Fruit fly (Drosophila melanogaster) whole organism, prepupa: Measurements from ENCODE around the gene Rint1.
A peak's percentile ranks its signal among the peaks of the same experiment; 100 is the strongest.

ENCODE experiments used
- Blimp-1 ChIP-seq: fragments of 200-800 bp; sonication (Bioruptor generic); optimal IDR thresholded peaks from 3 replicates; lab custom pipeline; 2017; ENCODE audit warnings: missing biosample characterization, missing genetic modification characterization, mild to moderate bottlenecking, moderate library complexity, missing genetic modification reagents
- CG10631 ChIP-seq: fragments of 200-800 bp; sonication (Bioruptor generic); optimal IDR thresholded peaks from 2 replicates; lab custom pipeline; 2016; ENCODE audit warnings: missing biosample characterization, missing genetic modification characterization
- CG10669 ChIP-seq: fragments of 200-800 bp; sonication (Bioruptor generic); optimal IDR thresholded peaks from 3 replicates; lab custom pipeline; 2018; ENCODE audit warnings: missing biosample characterization, mild to moderate bottlenecking, missing genetic modification characterization, moderate library complexity
- CG11294 ChIP-seq: fragments of 200-800 bp; sonication (Bioruptor generic); IDR thresholded peaks from 2 replicates; pipeline ENCODE4 v1.3.6; 2022; ENCODE audit warnings: missing biosample characterization, missing genetic modification characterization
- CG11762 ChIP-seq: fragments of 200-800 bp; sonication (Bioruptor generic); optimal IDR thresholded peaks from 3 replicates; lab custom pipeline; 2016; ENCODE audit warnings: missing biosample characterization, missing genetic modification characterization; ENCODE audit not compliant: insufficient read depth
- CG15336 ChIP-seq: fragments of 200-800 bp; sonication (Bioruptor generic); IDR thresholded peaks from 2 replicates; pipeline ENCODE4 v1.3.6; 2022; ENCODE audit warnings: missing biosample characterization, missing genetic modification characterization
- CG1621 ChIP-seq: fragments of 200-800 bp; sonication (Bioruptor generic); optimal IDR thresholded peaks from 3 replicates; lab custom pipeline; 2018; ENCODE audit warnings: missing biosample characterization, mild to moderate bottlenecking, missing genetic modification characterization
- CG16779 ChIP-seq: fragments of 200-800 bp; sonication (Bioruptor generic); optimal IDR thresholded peaks from 3 replicates; lab custom pipeline; 2017; ENCODE audit warnings: missing biosample characterization, mild to moderate bottlenecking, missing genetic modification characterization
- CG3032 ChIP-seq: fragments of 200-800 bp; optimal IDR thresholded peaks from 2 replicates; lab custom pipeline; 2019; ENCODE audit warnings: missing biosample characterization, mild to moderate bottlenecking, missing genetic modification characterization, moderate library complexity
- CG32006 ChIP-seq: fragments of 200-800 bp; sonication (Bioruptor generic); optimal IDR thresholded peaks from 3 replicates; lab custom pipeline; 2017; ENCODE audit warnings: missing biosample characterization, mild to moderate bottlenecking, missing genetic modification characterization
- CG34406 ChIP-seq: fragments of 200-800 bp; sonication (Bioruptor generic); optimal IDR thresholded peaks from 3 replicates; lab custom pipeline; 2016; ENCODE audit warnings: missing biosample characterization, missing genetic modification characterization
- CG3919 ChIP-seq: fragments of 200-800 bp; sonication (Bioruptor generic); optimal IDR thresholded peaks from 3 replicates; lab custom pipeline; 2016; ENCODE audit warnings: missing biosample characterization, missing genetic modification characterization
- CG4318 ChIP-seq: fragments of 200-800 bp; sonication (Bioruptor generic); optimal IDR thresholded peaks from 3 replicates; lab custom pipeline; 2017; ENCODE audit warnings: missing biosample characterization, mild to moderate bottlenecking, missing genetic modification characterization
- CG6163 ChIP-seq: fragments of 200-800 bp; sonication (Bioruptor generic); IDR thresholded peaks from 3 replicates; pipeline ENCODE4 v1.3.6; 2022; ENCODE audit warnings: missing biosample characterization, missing genetic modification characterization
- CG6276 ChIP-seq: fragments of 200-800 bp; sonication (Bioruptor generic); optimal IDR thresholded peaks from 2 replicates; lab custom pipeline; 2017; ENCODE audit warnings: missing biosample characterization, mild to moderate bottlenecking, missing genetic modification characterization
- CG6808 ChIP-seq: fragments of 200-800 bp; sonication (Bioruptor generic); optimal IDR thresholded peaks from 3 replicates; lab custom pipeline; 2017; ENCODE audit warnings: missing biosample characterization, missing genetic modification characterization, mild to moderate bottlenecking, moderate library complexity, missing genetic modification reagents
- CG6854 ChIP-seq: fragments of 200-800 bp; sonication (Bioruptor generic); optimal IDR thresholded peaks from 2 replicates; lab custom pipeline; 2017; ENCODE audit warnings: missing biosample characterization, mild to moderate bottlenecking, missing genetic modification characterization
- CG7368 ChIP-seq: fragments of 200-800 bp; sonication (Bioruptor generic); optimal IDR thresholded peaks from 3 replicates; lab custom pipeline; 2016; ENCODE audit warnings: missing biosample characterization, missing genetic modification characterization
- CG8119 ChIP-seq: fragments of 200-800 bp; sonication (Bioruptor generic); IDR thresholded peaks from 3 replicates; pipeline ENCODE4 v1.3.6; 2022; ENCODE audit warnings: missing biosample characterization, missing genetic modification characterization
- CG8319 ChIP-seq: fragments of 200-800 bp; sonication (Bioruptor generic); optimal IDR thresholded peaks from 3 replicates; lab custom pipeline; 2016; ENCODE audit warnings: missing biosample characterization, missing genetic modification characterization
- CG8632 ChIP-seq: fragments of 200-800 bp; sonication (Bioruptor generic); optimal IDR thresholded peaks from 3 replicates; lab custom pipeline; 2016; ENCODE audit warnings: missing biosample characterization, missing genetic modification characterization
- CG9139 ChIP-seq: fragments of 200-800 bp; sonication (Bioruptor generic); optimal IDR thresholded peaks from 3 replicates; lab custom pipeline; 2017; ENCODE audit warnings: missing biosample characterization, mild to moderate bottlenecking, missing genetic modification characterization
- Eip75B ChIP-seq: fragments of 200-800 bp; sonication (Bioruptor generic); optimal IDR thresholded peaks from 3 replicates; lab custom pipeline; 2016; ENCODE audit warnings: missing biosample characterization, missing genetic modification characterization
- Eip78C ChIP-seq: fragments of 200-800 bp; sonication (Bioruptor generic); peaks from one replicate; lab custom pipeline; 2016; ENCODE audit warnings: missing biosample characterization, missing genetic modification characterization
- Eip93F ChIP-seq: fragments of 200-800 bp; sonication (Bioruptor generic); optimal IDR thresholded peaks from 2 replicates; lab custom pipeline; 2016; ENCODE audit warnings: missing biosample characterization, mild to moderate bottlenecking, missing genetic modification characterization
- Gug ChIP-seq: fragments of 200-800 bp; sonication (Bioruptor generic); IDR thresholded peaks from 2 replicates; pipeline ENCODE4 v1.3.6; 2022; ENCODE audit warnings: missing biosample characterization, missing genetic modification characterization
- Hr38 ChIP-seq: sonication (Bioruptor generic); optimal IDR thresholded peaks from 2 replicates; lab custom pipeline; 2016; ENCODE audit warnings: missing biosample characterization, missing genetic modification characterization
- Hr39 ChIP-seq: fragments of 200-800 bp; sonication (Bioruptor generic); optimal IDR thresholded peaks from 2 replicates; lab custom pipeline; 2016; ENCODE audit warnings: missing biosample characterization, missing genetic modification characterization
- Lpt ChIP-seq: fragments of 200-800 bp; sonication (Bioruptor generic); optimal IDR thresholded peaks from 3 replicates; lab custom pipeline; 2016; ENCODE audit warnings: missing biosample characterization, missing genetic modification characterization
- Met ChIP-seq: fragments of 200-800 bp; sonication (Bioruptor generic); optimal IDR thresholded peaks from 3 replicates; lab custom pipeline; 2016; ENCODE audit warnings: missing biosample characterization, missing genetic modification characterization
- OdsH ChIP-seq: fragments of 200-800 bp; sonication (Bioruptor generic); optimal IDR thresholded peaks from 3 replicates; lab custom pipeline; 2016; ENCODE audit warnings: missing biosample characterization, missing genetic modification characterization
- Smox ChIP-seq: fragments of 200-800 bp; sonication (Bioruptor generic); optimal IDR thresholded peaks from 3 replicates; lab custom pipeline; 2016; ENCODE audit warnings: missing biosample characterization, missing genetic modification characterization
- Sox102F ChIP-seq: fragments of 200-800 bp; sonication (Bioruptor generic); optimal IDR thresholded peaks from 2 replicates; lab custom pipeline; 2016; ENCODE audit warnings: missing biosample characterization, mild to moderate bottlenecking, missing genetic modification characterization
- Sox14 ChIP-seq: fragments of 200-800 bp; sonication (Bioruptor generic); optimal IDR thresholded peaks from 3 replicates; lab custom pipeline; 2016; ENCODE audit warnings: missing biosample characterization, missing genetic modification characterization
- achi ChIP-seq: fragments of 200-800 bp; sonication (Bioruptor generic); optimal IDR thresholded peaks from 3 replicates; lab custom pipeline; 2016; ENCODE audit warnings: missing biosample characterization, missing genetic modification characterization
- acj6 ChIP-seq: fragments of 200-800 bp; sonication (Bioruptor generic); optimal IDR thresholded peaks from 3 replicates; lab custom pipeline; 2016; ENCODE audit warnings: missing biosample characterization, missing genetic modification characterization
- cyc ChIP-seq: fragments of 200-800 bp; sonication (Bioruptor generic); optimal IDR thresholded peaks from 3 replicates; lab custom pipeline; 2016; ENCODE audit warnings: missing biosample characterization, missing genetic modification characterization
- dac ChIP-seq: fragments of 200-800 bp; sonication (Bioruptor generic); optimal IDR thresholded peaks from 2 replicates; lab custom pipeline; 2017; ENCODE audit warnings: missing biosample characterization, mild to moderate bottlenecking, missing genetic modification characterization
- dsx ChIP-seq: fragments of 200-800 bp; optimal IDR thresholded peaks from 3 replicates; lab custom pipeline; 2019; ENCODE audit warnings: missing biosample characterization, mild to moderate bottlenecking, missing genetic modification characterization, moderate library complexity; ENCODE audit not compliant: poor library complexity, severe bottlenecking
- eg ChIP-seq: fragments of 200-800 bp; sonication (Bioruptor generic); IDR thresholded peaks from 3 replicates; pipeline ENCODE4 v1.3.6; 2022; ENCODE audit warnings: missing biosample characterization, missing genetic modification characterization
- esn ChIP-seq: fragments of 200-800 bp; sonication (Bioruptor generic); optimal IDR thresholded peaks from 2 replicates; lab custom pipeline; 2016; ENCODE audit warnings: missing biosample characterization, mild to moderate bottlenecking, missing genetic modification characterization, moderate library complexity
- fd59A ChIP-seq: fragments of 200-800 bp; sonication (Bioruptor generic); optimal IDR thresholded peaks from 2 replicates; lab custom pipeline; 2017; ENCODE audit warnings: missing biosample characterization, mild to moderate bottlenecking, missing genetic modification characterization, missing genetic modification reagents
- fd85E ChIP-seq: fragments of 200-800 bp; sonication (Bioruptor generic); optimal IDR thresholded peaks from 3 replicates; lab custom pipeline; 2016; ENCODE audit warnings: missing biosample characterization, missing genetic modification characterization
- fkh ChIP-seq: fragments of 200-800 bp; sonication (Bioruptor generic); optimal IDR thresholded peaks from 3 replicates; lab custom pipeline; 2017; ENCODE audit warnings: missing biosample characterization, mild to moderate bottlenecking, missing genetic modification characterization, moderate library complexity
- net ChIP-seq: fragments of 200-800 bp; sonication (Bioruptor generic); optimal IDR thresholded peaks from 3 replicates; lab custom pipeline; 2016; ENCODE audit warnings: missing biosample characterization, missing genetic modification characterization
- pdm3 ChIP-seq: fragments of 200-800 bp; sonication (Bioruptor generic); optimal IDR thresholded peaks from 3 replicates; lab custom pipeline; 2016; ENCODE audit warnings: missing biosample characterization, missing genetic modification characterization
- salr ChIP-seq, 2 experiments: fragments of 200-800 bp; sonication (Bioruptor generic); optimal IDR thresholded peaks; 3 replicates each; lab custom pipeline; 2016 to 2018; ENCODE audit warnings: missing biosample characterization in 2 of 2, missing genetic modification characterization in 2 of 2, mild to moderate bottlenecking in 1 of 2
- spab ChIP-seq: fragments of 200-800 bp; sonication (Bioruptor generic); optimal IDR thresholded peaks from 2 replicates; lab custom pipeline; 2017; ENCODE audit warnings: missing biosample characterization, mild to moderate bottlenecking, missing genetic modification characterization, missing genetic modification reagents
- ss ChIP-seq, 2 experiments: fragments of 200-800 bp; sonication (Bioruptor generic); optimal IDR thresholded peaks; 2 replicates in 1 of 2; 3 replicates in 1 of 2; lab custom pipeline; 2017 to 2018; ENCODE audit warnings: mild to moderate bottlenecking in 2 of 2, missing biosample characterization in 2 of 2, missing genetic modification characterization in 2 of 2, moderate library complexity in 1 of 2
- svp ChIP-seq: fragments of 200-800 bp; sonication (Bioruptor generic); peaks from one replicate; lab custom pipeline; 2016; ENCODE audit warnings: missing biosample characterization, missing genetic modification characterization
- topi ChIP-seq: fragments of 200-800 bp; sonication (Bioruptor generic); optimal IDR thresholded peaks from 3 replicates; lab custom pipeline; 2016; ENCODE audit warnings: missing biosample characterization, missing genetic modification characterization
- vri ChIP-seq: fragments of 200-800 bp; sonication (Bioruptor generic); optimal IDR thresholded peaks from 3 replicates; lab custom pipeline; 2016; ENCODE audit warnings: missing biosample characterization, mild to moderate bottlenecking, missing genetic modification characterization

The Rint1 gene

dm6 chr3L:7344965-7345427 lies 21.6 kb downstream of the Rint1 start, which contains the start of gene Cln7:
Cln7 (minus strand) TSS chr3L:7345183.
- TF ChIP-seq CG1621: peak; percentile 26
- no peak for TF ChIP-seq pdm3 (GFP tag; lab: Kevin White, UChicago)
- no peak for TF ChIP-seq OdsH (GFP tag; lab: Kevin White, UChicago)
- TF ChIP-seq CG8319 (GFP tag; lab: Kevin White, UChicago): no peak
- peak; percentile 62 for TF ChIP-seq net (GFP tag; lab: Kevin White, UChicago)
- TF ChIP-seq Sox14 (GFP tag; lab: Kevin White, UChicago): peak; percentile 88
- peak; percentile 63 for TF ChIP-seq CG15336 (GFP tag; lab: Robert Waterston, UW)
- TF ChIP-seq cyc (GFP tag; lab: Kevin White, UChicago): no peak
- TF ChIP-seq CG6808 (GFP tag; lab: Kevin White, UChicago): peak; percentile 40
- TF ChIP-seq Hr39 (GFP tag; lab: Kevin White, UChicago): no peak
- peak; percentile 47 for TF ChIP-seq CG3919 (GFP tag; lab: Kevin White, UChicago)
- TF ChIP-seq Eip93F (GFP tag; lab: Kevin White, UChicago): peak; percentile 78
- TF ChIP-seq fkh: peak; percentile 32
- TF ChIP-seq CG8119 (GFP tag; lab: Robert Waterston, UW): no peak; the same call in 1 of the 3 replicates
- no peak for TF ChIP-seq Sox102F (GFP tag; lab: Kevin White, UChicago)
- TF ChIP-seq Smox (GFP tag; lab: Kevin White, UChicago): no peak
- TF ChIP-seq CG9139: peak; percentile 73
- TF ChIP-seq fd59A (GFP tag; lab: Kevin White, UChicago): no peak
- TF ChIP-seq CG10631 (GFP tag; lab: Kevin White, UChicago): no peak
- no peak for TF ChIP-seq acj6 (GFP tag; lab: Kevin White, UChicago)
- peak; percentile 39 for TF ChIP-seq CG8632
- TF ChIP-seq CG16779 (tag; lab: Kevin White, UChicago): peak; percentile 69
- peak; percentile 79 for TF ChIP-seq fd85E (GFP tag; lab: Kevin White, UChicago)
- TF ChIP-seq Hr38 (GFP tag; lab: Kevin White, UChicago): no peak
- TF ChIP-seq dac (GFP tag; lab: Kevin White, UChicago): no peak
- TF ChIP-seq topi (GFP tag; lab: Kevin White, UChicago): peak; percentile 56
- no peak for TF ChIP-seq Met (GFP tag; lab: Kevin White, UChicago)
- peak; percentile 3 for TF ChIP-seq CG10669 (GFP tag; lab: Kevin White, UChicago)
- TF ChIP-seq CG6276: peak; percentile 26
- TF ChIP-seq salr (GFP tag; optimal IDR thresholded peaks at IDR 0.05; lab: Kevin White, UChicago): no peak
- TF ChIP-seq CG34406 (GFP tag; lab: Kevin White, UChicago): peak; percentile 54
- TF ChIP-seq CG3032 (tag; lab: Kevin White, UChicago): peak; percentile 3
- TF ChIP-seq eg (GFP tag; lab: Robert Waterston, UW): peak; percentile 77; the same call in 2 of the 3 replicates
- TF ChIP-seq CG6163 (GFP tag; lab: Robert Waterston, UW): peak; percentile 90
- TF ChIP-seq CG7368 (GFP tag; lab: Kevin White, UChicago): peak; percentile 30
- TF ChIP-seq achi (GFP tag; lab: Kevin White, UChicago): no peak
- TF ChIP-seq Lpt: peak; percentile 59
- peak; percentile 71 for TF ChIP-seq esn (GFP tag; lab: Kevin White, UChicago)
- TF ChIP-seq CG32006 (GFP tag; lab: Kevin White, UChicago): no peak
- TF ChIP-seq Eip75B (GFP tag; lab: Kevin White, UChicago): peak; percentile 65
- no peak for TF ChIP-seq CG11762
- TF ChIP-seq Blimp-1 (GFP tag; lab: Kevin White, UChicago): peak; percentile 2
- TF ChIP-seq dsx (GFP tag; lab: Kevin White, UChicago): peak; percentile 69
- peak; percentile 85 for TF ChIP-seq CG6854 (GFP tag; lab: Kevin White, UChicago)
- TF ChIP-seq svp (GFP tag; lab: Kevin White, UChicago): no peak
- TF ChIP-seq CG4318 (GFP tag; lab: Kevin White, UChicago): no peak
- TF ChIP-seq ss (GFP tag; optimal IDR thresholded peaks at IDR 0.05; lab: Kevin White, UChicago): peak; percentile 69 to 72
- no peak; the same call in 1 of the 2 replicates for TF ChIP-seq CG11294
- peak; percentile 83 for TF ChIP-seq Eip78C (GFP tag; lab: Kevin White, UChicago)
- peak; percentile 5 for TF ChIP-seq spab (GFP tag; lab: Kevin White, UChicago)
- TF ChIP-seq vri (GFP tag; lab: Kevin White, UChicago): peak; percentile 70
- no peak for TF ChIP-seq Gug
